Fruit fly (Drosophila melanogaster) S2 (cell line): ENCODE measurements around the gene CG3708.

Source experiments
- CG8478 ChIP-seq: fragments of >200 bp; optimal IDR thresholded peaks from 2 replicates; lab custom pipeline; 2018
- CTCF ChIP-seq, 2 experiments: fragments of >200 bp; optimal IDR thresholded peaks; 2 replicates each; lab custom pipeline; 2018

The CG3708 gene

DNA sequence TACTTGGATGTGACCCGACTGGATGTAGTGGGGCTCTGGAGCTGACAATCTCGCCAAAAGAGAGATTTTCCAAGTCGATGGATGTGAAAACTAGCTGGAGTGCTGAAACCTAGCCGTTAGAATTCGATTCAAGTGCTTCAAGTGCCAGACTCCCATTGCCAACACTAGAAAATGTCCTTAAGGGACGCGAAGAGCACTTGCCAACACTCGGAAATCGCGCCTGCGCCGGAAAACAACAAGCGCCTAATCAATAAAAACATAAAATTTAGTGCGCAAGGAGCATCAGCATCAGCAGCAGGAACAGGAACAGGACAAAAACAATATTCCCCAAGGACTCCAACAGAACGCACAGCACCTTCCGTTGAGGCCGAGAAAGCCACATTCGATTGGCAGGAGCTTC is 3.0 kb upstream of the CG3708 start:
- TF ChIP-seq CTCF (optimal IDR thresholded peaks at IDR 0.05; lab: Kevin White, UChicago) (no peak), CG8478 (lab: Kevin White, UChicago) (no peak)

DNA sequence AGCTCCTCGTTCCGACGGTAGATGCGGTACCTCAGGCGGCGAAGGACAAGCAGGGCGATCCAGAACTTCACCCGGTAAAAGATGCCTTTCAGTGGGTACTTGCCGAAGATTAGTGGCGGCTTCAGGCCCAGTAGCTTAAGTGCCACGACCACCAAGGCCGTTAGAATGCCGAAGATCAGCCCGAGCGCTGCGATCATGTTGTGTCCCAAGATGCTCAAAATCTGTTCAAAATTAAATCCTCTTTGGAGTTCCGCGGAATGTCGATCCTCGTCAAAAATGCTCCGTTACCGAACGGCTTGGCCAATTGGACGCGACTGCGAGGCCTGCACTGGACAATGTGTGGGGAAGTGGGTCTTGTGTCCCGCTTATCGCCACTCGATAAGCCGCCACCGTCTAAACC is 2.3 kb upstream of the CG3708 start, which contains the start of the genes CG32815 and CG3706:
Gene CG32815, plus strand, starts transcription at position 301 of the 400 bp plus-strand sequence.
Gene CG3706, minus strand, starts transcription at position 310 of the 400 bp plus-strand sequence.
- no peak for TF ChIP-seq CG8478 (lab: Kevin White, UChicago)
- no peak for TF ChIP-seq CTCF (optimal IDR thresholded peaks at IDR 0.05; lab: Kevin White, UChicago)

DNA sequence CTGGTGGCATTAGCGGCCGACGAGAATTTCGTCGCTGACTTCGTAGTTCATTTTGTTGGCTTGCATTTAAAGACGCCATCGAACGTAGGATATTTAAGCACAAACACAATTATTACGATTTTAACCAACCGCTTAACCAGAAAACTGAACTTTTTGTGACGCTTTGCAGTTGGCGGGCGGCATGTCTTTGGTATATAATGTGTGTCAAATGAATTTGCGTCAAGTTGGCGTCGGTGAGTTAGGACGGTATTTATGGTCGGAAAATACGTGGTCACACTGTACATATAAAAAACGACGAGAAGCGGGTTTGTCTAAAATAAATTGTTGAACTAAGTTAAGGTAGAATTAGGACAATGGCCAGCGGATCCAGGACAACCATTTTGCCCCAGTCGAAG is 2.0 kb downstream of the CG3708 start, which contains the start of the genes CG43867 and MED22:
Gene CG43867, minus strand, starts transcription at position 113 of the 395 bp plus-strand sequence.
Gene MED22, plus strand, starts transcription at position 277 of the 395 bp plus-strand sequence.
- no peak for TF ChIP-seq CG8478 (lab: Kevin White, UChicago)
- TF ChIP-seq CTCF (optimal IDR thresholded peaks at IDR 0.05; lab: Kevin White, UChicago), result no peak

DNA sequence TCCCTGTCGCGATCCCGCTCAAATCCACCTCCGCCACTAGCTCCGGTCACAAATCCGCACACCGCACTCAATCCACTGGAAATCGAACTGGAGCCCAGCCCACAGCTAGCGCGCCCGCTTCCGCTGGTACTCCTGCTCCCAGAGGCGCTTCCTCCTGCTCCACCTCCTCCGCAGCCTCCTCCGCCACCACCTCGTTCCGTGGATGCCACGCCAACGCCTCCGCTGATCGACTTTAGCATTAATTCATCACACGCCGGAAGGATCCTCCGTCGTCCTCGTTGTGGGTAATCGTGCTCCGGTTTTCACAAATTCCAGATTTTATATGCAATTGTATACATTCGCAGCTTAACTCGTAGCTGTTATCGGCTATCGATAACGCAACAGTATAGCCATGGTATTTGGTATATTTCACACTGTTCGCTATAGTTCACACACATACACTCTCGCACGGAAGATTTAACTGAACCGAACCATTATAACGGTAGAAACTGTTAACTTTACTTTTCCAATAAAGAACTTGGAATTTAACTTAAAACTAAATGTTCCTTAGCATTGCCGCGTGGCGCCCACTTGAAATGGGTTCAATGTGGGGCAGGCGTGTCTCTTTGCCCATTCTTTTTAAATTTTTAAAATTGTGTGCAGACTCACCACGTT is 2.6 kb downstream of the CG3708 start, which contains the start of gene Lztr1:
Gene Lztr1, minus strand, starts transcription at position 374 of the 654 bp plus-strand sequence.
- TF ChIP-seq CG8478 (lab: Kevin White, UChicago) (no peak), CTCF (optimal IDR thresholded peaks at IDR 0.05; lab: Kevin White, UChicago) (no peak)

DNA sequence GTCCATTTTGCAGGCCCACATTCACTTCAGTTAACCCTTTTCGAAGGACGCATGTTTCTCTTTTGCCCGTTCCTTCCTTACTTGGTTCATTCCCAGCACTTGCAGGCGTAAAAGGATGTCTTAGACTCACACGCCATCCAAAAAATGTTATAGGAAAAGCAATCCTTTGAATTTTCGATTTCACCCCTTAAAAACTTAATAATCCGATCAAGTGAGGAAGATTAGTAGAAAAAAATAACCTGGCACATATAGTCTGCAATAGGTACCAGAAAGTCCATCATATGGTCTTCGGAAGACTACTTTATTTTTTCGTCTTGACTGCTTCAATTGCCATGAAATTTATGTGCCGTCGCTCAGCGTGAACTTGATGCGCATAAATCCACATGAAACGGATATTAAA is 8.5 kb downstream of the CG3708 start:
- TF ChIP-seq CG8478 (lab: Kevin White, UChicago) (no peak), CTCF (optimal IDR thresholded peaks at IDR 0.05; lab: Kevin White, UChicago) (no peak)

DNA sequence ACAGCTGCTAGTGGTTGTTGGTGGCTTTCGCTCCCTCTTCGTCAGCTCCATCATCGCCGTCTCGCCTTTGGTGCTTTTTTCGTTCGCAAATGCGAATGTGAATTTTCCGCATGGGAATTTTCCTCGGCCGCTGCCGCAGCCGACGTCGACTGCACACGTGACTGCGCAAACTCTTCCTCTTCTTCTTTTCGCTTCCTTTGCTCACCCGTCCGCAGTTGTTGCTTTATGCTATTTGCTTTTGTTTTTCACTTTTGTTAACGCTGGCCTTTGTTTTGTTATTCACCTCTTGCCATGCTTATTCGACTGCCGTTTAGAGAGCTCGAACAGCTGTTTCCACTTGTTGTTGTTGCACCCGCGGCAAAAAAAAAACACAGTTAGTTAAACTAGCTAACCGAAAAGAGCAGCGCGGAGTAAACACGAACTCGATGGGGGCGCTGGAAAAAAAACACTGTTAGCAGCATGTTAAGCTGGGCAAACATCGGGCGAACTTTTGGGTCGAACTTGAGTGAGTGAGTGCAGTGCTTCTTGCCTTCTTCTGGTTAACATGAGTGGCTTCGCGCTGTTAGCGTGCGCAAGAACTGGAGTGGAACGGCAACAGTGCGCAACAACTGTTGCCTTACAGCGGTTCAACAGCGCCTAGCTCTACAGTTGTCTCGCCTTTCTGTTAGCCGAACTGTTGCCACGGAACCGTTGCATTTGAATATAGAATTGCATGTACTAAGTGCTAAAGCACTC is 21.0 kb downstream of the CG3708 start:
- TF ChIP-seq CG8478 (lab: Kevin White, UChicago), result no peak
- no peak for TF ChIP-seq CTCF (optimal IDR thresholded peaks at IDR 0.05; lab: Kevin White, UChicago)

DNA sequence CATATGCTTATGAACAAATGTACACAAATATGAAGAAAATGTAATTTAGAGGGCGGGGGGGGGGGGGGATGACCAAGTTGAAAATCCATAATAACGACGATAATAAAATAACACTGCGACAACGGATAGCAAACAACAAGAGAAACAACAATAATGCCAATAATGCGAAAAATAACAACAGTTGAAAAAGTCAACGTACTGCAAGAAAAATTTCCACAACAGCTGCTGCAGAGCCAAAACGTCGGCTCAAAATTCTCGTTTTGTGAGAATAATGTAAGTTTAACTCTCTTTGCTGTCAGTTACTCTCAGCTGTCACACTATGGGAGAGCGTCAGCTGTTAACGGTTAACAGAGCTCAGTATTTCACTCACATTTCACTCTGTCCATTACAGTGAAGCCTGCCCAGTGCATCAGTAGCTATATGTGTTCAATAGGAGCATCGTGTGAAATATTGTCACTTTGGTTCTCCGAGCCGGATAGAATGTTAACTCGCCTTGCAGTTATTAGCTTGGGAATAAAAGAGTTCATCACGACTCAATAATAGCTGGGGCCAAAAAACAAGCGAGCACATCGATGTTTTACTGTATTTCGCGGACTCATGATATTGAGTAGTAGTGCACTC is 29.1 kb downstream of the CG3708 start:
- no peak for TF ChIP-seq CG8478 (lab: Kevin White, UChicago)
- TF ChIP-seq CTCF (optimal IDR thresholded peaks at IDR 0.05; lab: Kevin White, UChicago), result no peak

DNA sequence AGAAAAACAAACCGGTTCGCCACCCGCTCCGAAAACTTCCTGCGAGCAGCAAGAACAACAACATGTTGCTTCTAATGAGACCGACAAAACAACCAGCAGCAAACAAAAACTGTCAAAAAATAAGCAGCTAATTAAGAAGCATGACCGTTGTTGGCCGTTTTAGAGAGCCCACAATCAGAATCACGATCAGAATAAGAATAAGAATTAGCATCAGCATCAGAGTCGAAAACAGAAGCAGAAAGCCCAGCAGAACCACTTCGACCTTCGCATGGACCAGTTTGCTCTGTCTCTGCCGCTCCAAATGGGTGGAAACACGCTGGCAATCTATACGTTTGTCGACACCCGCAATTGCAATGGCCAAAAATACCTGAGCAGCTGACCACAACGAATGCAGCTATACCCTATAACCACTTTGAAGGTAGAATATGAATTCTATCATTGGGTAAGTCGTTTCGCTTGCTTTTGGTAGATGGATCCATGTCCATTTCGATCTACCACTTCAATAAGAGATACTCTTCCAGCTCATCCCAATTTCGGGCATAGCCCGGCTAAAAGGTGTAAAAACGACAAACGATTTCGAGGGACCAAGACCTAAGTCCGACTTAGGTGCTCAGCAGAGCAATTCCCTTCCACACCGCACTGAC is 30.4 kb downstream of the CG3708 start:
- TF ChIP-seq CTCF (optimal IDR thresholded peaks at IDR 0.05; lab: Kevin White, UChicago) (no peak), CG8478 (lab: Kevin White, UChicago) (no peak)

DNA sequence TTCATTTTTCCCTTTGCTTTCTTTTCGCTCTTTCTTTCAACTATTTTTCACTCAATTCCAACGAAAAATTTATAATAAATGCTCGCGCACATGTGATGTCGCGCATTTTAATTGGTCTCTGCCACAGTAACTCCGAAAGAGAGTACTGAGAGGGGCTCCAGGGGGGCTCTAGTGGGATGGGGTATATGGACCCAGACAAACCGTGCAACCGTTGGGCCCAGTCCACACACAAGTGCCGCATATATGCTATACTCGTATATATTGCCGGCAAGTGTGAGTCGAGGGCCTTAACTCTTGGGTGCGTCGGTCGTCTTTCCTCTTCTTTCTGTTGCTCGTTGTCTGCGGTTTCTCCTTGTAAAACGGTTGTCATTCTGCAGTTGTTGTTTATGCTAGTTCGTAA is 31.5 kb downstream of the CG3708 start:
- TF ChIP-seq CTCF (optimal IDR thresholded peaks at IDR 0.05; lab: Kevin White, UChicago) (no peak), CG8478 (lab: Kevin White, UChicago) (no peak)

DNA sequence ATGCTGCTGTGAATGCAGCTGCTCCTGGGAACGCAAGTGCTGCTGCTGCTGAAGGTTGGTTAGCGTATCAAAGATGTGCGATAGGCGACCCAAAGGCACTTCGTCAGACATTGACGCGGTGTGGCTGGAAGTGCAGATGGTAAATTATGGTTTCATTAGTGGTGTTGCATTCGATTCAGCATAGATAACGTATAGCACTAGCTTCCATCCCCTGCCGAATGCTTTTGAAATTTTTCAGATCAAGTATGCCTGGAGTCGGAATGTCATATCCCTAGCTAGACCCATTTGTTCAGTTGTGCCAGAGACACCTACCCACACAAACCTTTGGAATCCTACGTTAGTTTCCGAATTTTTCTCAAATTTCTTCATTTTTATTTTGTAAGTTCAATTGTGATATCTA is 35.7 kb downstream of the CG3708 start, which contains the start of gene CG11663:
Gene CG11663, plus strand, starts transcription at position 301 of the 400 bp plus-strand sequence.
- TF ChIP-seq CTCF (optimal IDR thresholded peaks at IDR 0.05; lab: Kevin White, UChicago) (no peak), CG8478 (lab: Kevin White, UChicago) (no peak)
